Worm (Caenorhabditis elegans) whole organism, L4 larva: Measurements from ENCODE around the gene str-252.

Source experiments
- lin-39 ChIP-seq: fragments of 150-350 bp; optimal IDR thresholded peaks from 2 replicates; lab custom pipeline; 2014; ENCODE audit warnings: missing biosample characterization, missing genetic modification reagents, missing genetic modification characterization
- nhr-237 ChIP-seq: sonication (generic microtip); optimal IDR thresholded peaks from 2 replicates; lab custom pipeline; 2017; ENCODE audit warnings: missing biosample characterization, missing genetic modification characterization

DNA sequence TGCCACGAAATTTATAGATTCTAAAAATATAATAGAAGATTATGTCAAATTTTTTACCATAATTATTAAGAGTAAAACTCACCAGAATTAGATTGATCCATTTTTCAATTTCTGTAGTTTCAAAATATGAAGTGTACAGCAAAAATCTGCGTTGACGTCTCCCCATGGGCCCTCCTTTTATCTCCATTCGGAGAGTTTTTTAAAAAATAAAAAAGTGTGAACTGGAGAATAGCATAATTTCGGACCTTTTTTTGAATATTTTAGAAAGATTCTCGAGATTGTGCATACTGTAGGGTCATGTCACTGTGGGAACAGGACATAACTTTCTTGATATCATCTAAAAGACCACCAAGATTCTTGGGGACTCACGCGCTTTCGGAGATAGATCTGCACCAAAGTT lies 25.8 kb downstream of the str-252 start, which contains the start of gene dpr-1:
- TF ChIP-seq lin-39 (tag; lab: Kevin White, UChicago) (no peak), nhr-237 (no peak)
